Fruit fly (Drosophila melanogaster): Measurements from ENCODE around the gene Bka.

The Bka gene

dm6 chr2L:9894871-9895364, at the start of gene Bka:
TSS of gene Bka (plus strand) at chr2L:9895287.
- TF ChIP-seq lola (GFP tag; optimal IDR thresholded peaks at IDR 0.05): no peak
- TF ChIP-seq h (GFP tag; optimal IDR thresholded peaks at IDR 0.05): peak; percentile 56
- TF ChIP-seq brk (GFP tag; optimal IDR thresholded peaks at IDR 0.05): peak; percentile 86
- TF ChIP-seq dsf (GFP tag; optimal IDR thresholded peaks at IDR 0.05; ENCODE audit: borderline replicate concordance): no peak
- no peak for TF ChIP-seq CrebA (GFP tag; optimal IDR thresholded peaks at IDR 0.05; ENCODE audit: borderline replicate concordance)
- peak; percentile 55 for TF ChIP-seq sage (GFP tag; optimal IDR thresholded peaks at IDR 0.05)
- no peak for TF ChIP-seq N (GFP tag; optimal IDR thresholded peaks at IDR 0.05)
- TF ChIP-seq rgr (GFP tag; optimal IDR thresholded peaks at IDR 0.05): peak; percentile 76
- TF ChIP-seq br (GFP tag; optimal IDR thresholded peaks at IDR 0.05): peak; percentile 36
- peak; percentile 30 for TF ChIP-seq CG9705 (GFP tag; optimal IDR thresholded peaks at IDR 0.05)
- no peak for TF ChIP-seq usp (GFP tag; optimal IDR thresholded peaks at IDR 0.05)
- TF ChIP-seq Myc (optimal IDR thresholded peaks at IDR 0.05): peak; percentile 82
- TF ChIP-seq psq (GFP tag; optimal IDR thresholded peaks at IDR 0.05): peak; percentile 21
- TF ChIP-seq Hr83 (GFP tag; optimal IDR thresholded peaks at IDR 0.05; ENCODE audit: poor library complexity, severe bottlenecking): no peak
- no peak for TF ChIP-seq woc (GFP tag; optimal IDR thresholded peaks at IDR 0.05)
- no peak for TF ChIP-seq Hr78 (GFP tag; optimal IDR thresholded peaks at IDR 0.05)
- TF ChIP-seq foxo (GFP tag; optimal IDR thresholded peaks at IDR 0.05): peak in 1 of 2 experiments; percentile 43
- TF ChIP-seq fru (GFP tag; optimal IDR thresholded peaks at IDR 0.05): no peak
- no peak for TF ChIP-seq Mio (GFP tag; optimal IDR thresholded peaks at IDR 0.05)
- TF ChIP-seq GATAd (GFP tag; optimal IDR thresholded peaks at IDR 0.05): no peak
- no peak for TF ChIP-seq tai (GFP tag; optimal IDR thresholded peaks at IDR 0.05)
- peak; percentile 66 for TF ChIP-seq Hnf4 (GFP tag; optimal IDR thresholded peaks at IDR 0.05)
- no peak for TF ChIP-seq Abd-B (GFP tag; optimal IDR thresholded peaks at IDR 0.05)
- TF ChIP-seq HLH106 (tag; optimal IDR thresholded peaks at IDR 0.05): peak; percentile 49
- no peak for TF ChIP-seq Jra (GFP tag; optimal IDR thresholded peaks at IDR 0.05)
- TF ChIP-seq Dfd (GFP tag; optimal IDR thresholded peaks at IDR 0.05): no peak
- peak; percentile 60 for TF ChIP-seq OdsH (GFP tag; optimal IDR thresholded peaks at IDR 0.05)
- no peak for TF ChIP-seq dmrt93B (GFP tag; optimal IDR thresholded peaks at IDR 0.05)
- TF ChIP-seq ey (GFP tag; optimal IDR thresholded peaks at IDR 0.05): no peak
- TF ChIP-seq Vsx2 (GFP tag; optimal IDR thresholded peaks at IDR 0.05; ENCODE audit: partially characterized antibody): no peak
- TF ChIP-seq dl (GFP tag; optimal IDR thresholded peaks at IDR 0.05; ENCODE audit: insufficient read depth in 1 of 2, partially characterized antibody in 2 of 2): no peak
- TF ChIP-seq Rel (GFP tag; optimal IDR thresholded peaks at IDR 0.05): no peak
- TF ChIP-seq Rel (tag; optimal IDR thresholded peaks at IDR 0.05): peak; percentile 50
- peak; percentile 52 for TF ChIP-seq sv (GFP tag; optimal IDR thresholded peaks at IDR 0.05)
- TF ChIP-seq Sp1 (GFP tag; optimal IDR thresholded peaks at IDR 0.05): peak; percentile 76
- TF ChIP-seq Dif (GFP tag; optimal IDR thresholded peaks at IDR 0.05; ENCODE audit: partially characterized antibody): no peak
- TF ChIP-seq CG32264 (GFP tag; optimal IDR thresholded peaks at IDR 0.05): no peak
- TF ChIP-seq pan (optimal IDR thresholded peaks at IDR 0.05): no peak
- no peak for TF ChIP-seq jim (GFP tag; optimal IDR thresholded peaks at IDR 0.05)

- TF ChIP-seq lola (GFP tag; optimal IDR thresholded peaks at IDR 0.05): no peak
- TF ChIP-seq Hr83 (GFP tag; optimal IDR thresholded peaks at IDR 0.05; ENCODE audit: poor library complexity, severe bottlenecking): no peak
- no peak for TF ChIP-seq Sp1 (GFP tag; optimal IDR thresholded peaks at IDR 0.05)
- TF ChIP-seq dl (GFP tag; optimal IDR thresholded peaks at IDR 0.05; ENCODE audit: insufficient read depth in 1 of 2, partially characterized antibody in 2 of 2): no peak
Observed at dm6 chr2L:9850788-9851187, 44.3 kb upstream of the Bka start.

dm6 chr2L:9862964-9863363, 32.1 kb upstream of the Bka start:
- TF ChIP-seq Hr78 (GFP tag; optimal IDR thresholded peaks at IDR 0.05) (no peak), OdsH (GFP tag; optimal IDR thresholded peaks at IDR 0.05) (no peak), CG32264 (GFP tag; optimal IDR thresholded peaks at IDR 0.05) (no peak), Hnf4 (GFP tag; optimal IDR thresholded peaks at IDR 0.05) (no peak), brk (GFP tag; optimal IDR thresholded peaks at IDR 0.05) (no peak), Rel (GFP tag; optimal IDR thresholded peaks at IDR 0.05) (no peak), Rel (tag; optimal IDR thresholded peaks at IDR 0.05) (no peak), jim (GFP tag; optimal IDR thresholded peaks at IDR 0.05) (no peak), Dfd (GFP tag; optimal IDR thresholded peaks at IDR 0.05) (no peak), lola (GFP tag; optimal IDR thresholded peaks at IDR 0.05) (no peak), foxo (GFP tag; optimal IDR thresholded peaks at IDR 0.05) (no peak), woc (GFP tag; optimal IDR thresholded peaks at IDR 0.05) (no peak), Sp1 (GFP tag; optimal IDR thresholded peaks at IDR 0.05) (no peak), GATAd (GFP tag; optimal IDR thresholded peaks at IDR 0.05) (no peak), Vsx2 (GFP tag; optimal IDR thresholded peaks at IDR 0.05; ENCODE audit: partially characterized antibody) (no peak), Mio (GFP tag; optimal IDR thresholded peaks at IDR 0.05) (no peak), Hr83 (GFP tag; optimal IDR thresholded peaks at IDR 0.05; ENCODE audit: poor library complexity, severe bottlenecking) (no peak)
